Worm (Caenorhabditis elegans) whole organism, young adult: ENCODE measurements around the gene F14F7.4.
A peak's percentile ranks its signal among the peaks of the same experiment; 100 is the strongest.

ENCODE experiments used
- B0019.2 ChIP-seq: fragments of 200-800 bp; sonication (Bioruptor generic); conservative IDR thresholded peaks from 2 replicates; pipeline ENCODE4 v1.3.6; 2022; ENCODE audit warnings: missing genetic modification reagents, missing genetic modification characterization, missing compliant biosample characterization
- B0336.3 ChIP-seq: fragments of 200-800 bp; sonication (Bioruptor generic); IDR thresholded peaks from 2 replicates; pipeline ENCODE4 v1.3.6; 2022; ENCODE audit warnings: missing genetic modification characterization, missing compliant biosample characterization
- F22D6.2 ChIP-seq: sonication (generic microtip); optimal IDR thresholded peaks from 2 replicates; lab custom pipeline; 2016; ENCODE audit warnings: mild to moderate bottlenecking, missing genetic modification characterization, missing compliant biosample characterization
- F23B12.7 ChIP-seq: sonication (generic microtip); optimal IDR thresholded peaks from 2 replicates; lab custom pipeline; 2017; ENCODE audit warnings: missing genetic modification characterization, mild to moderate bottlenecking, missing compliant biosample characterization, antibody characterized with exemption, moderate library complexity; ENCODE audit not compliant: insufficient read depth
- F33H1.4 ChIP-seq: fragments of 200-800 bp; sonication (Bioruptor generic); IDR thresholded peaks from 2 replicates; pipeline ENCODE4 v1.3.6; 2022; ENCODE audit warnings: missing genetic modification reagents, missing genetic modification characterization, missing compliant biosample characterization
- F39B2.1 ChIP-seq: fragments of 200-800 bp; sonication (Bioruptor generic); IDR thresholded peaks from 2 replicates; pipeline ENCODE4 v1.3.6; 2022; ENCODE audit warnings: missing genetic modification reagents, missing genetic modification characterization, missing compliant biosample characterization
- F49E8.2 ChIP-seq: sonication (generic microtip); optimal IDR thresholded peaks from 3 replicates; lab custom pipeline; 2017; ENCODE audit warnings: missing genetic modification characterization, mild to moderate bottlenecking, missing compliant biosample characterization, antibody characterized with exemption, moderate library complexity; ENCODE audit not compliant: insufficient read depth
- F55B11.4 ChIP-seq: sonication (generic microtip); optimal IDR thresholded peaks from 2 replicates; lab custom pipeline; 2016; ENCODE audit warnings: missing compliant biosample characterization, missing genetic modification characterization, borderline replicate concordance; ENCODE audit not compliant: insufficient read depth
- F57C9.4 ChIP-seq: sonication (generic microtip); optimal IDR thresholded peaks from 2 replicates; lab custom pipeline; 2017; ENCODE audit warnings: mild to moderate bottlenecking, missing genetic modification characterization, missing compliant biosample characterization
- K11D2.4 ChIP-seq: fragments of 200-800 bp; sonication (Bioruptor generic); IDR thresholded peaks from 2 replicates; pipeline ENCODE4 v1.3.6; 2022; ENCODE audit warnings: missing genetic modification reagents, missing genetic modification characterization, missing compliant biosample characterization
- T07F8.4 ChIP-seq: sonication (generic microtip); optimal IDR thresholded peaks from 2 replicates; lab custom pipeline; 2016; ENCODE audit warnings: mild to moderate bottlenecking, missing genetic modification characterization, moderate library complexity, missing compliant biosample characterization
- T26A5.8 ChIP-seq: sonication (generic microtip); optimal IDR thresholded peaks from 2 replicates; lab custom pipeline; 2016; ENCODE audit warnings: missing genetic modification characterization, missing compliant biosample characterization
- Y95B8A.8 ChIP-seq: fragments of 200-800 bp; sonication (Bioruptor generic); IDR thresholded peaks from 2 replicates; pipeline ENCODE4 v1.3.6; 2022; ENCODE audit warnings: missing genetic modification reagents, missing genetic modification characterization, missing compliant biosample characterization
- ama-1 ChIP-seq, 3 experiments: fragments of 150-350 bp in 1 of 3; sonication (generic microtip) in 2 of 3; optimal IDR thresholded peaks; 2 replicates each; lab custom pipeline; 2014 to 2018; ENCODE audit warnings: missing biosample characterization in 2 of 3, missing genetic modification characterization in 2 of 3, missing genetic modification reagents in 2 of 3
- atf-7 ChIP-seq: sonication (generic microtip); optimal IDR thresholded peaks from 2 replicates; lab custom pipeline; 2017; ENCODE audit warnings: mild to moderate bottlenecking, missing genetic modification characterization, missing compliant biosample characterization
- bed-1 ChIP-seq: fragments of 200-800 bp; sonication (Bioruptor generic); IDR thresholded peaks from 2 replicates; pipeline ENCODE4 v1.3.6; 2022; ENCODE audit warnings: missing genetic modification reagents, missing genetic modification characterization, missing compliant biosample characterization
- bed-2 ChIP-seq: fragments of 200-800 bp; sonication (Bioruptor generic); IDR thresholded peaks from 2 replicates; pipeline ENCODE4 v1.3.6; 2022; ENCODE audit warnings: missing genetic modification reagents, missing genetic modification characterization, missing compliant biosample characterization
- ccch-3 ChIP-seq: fragments of 200-800 bp; sonication (Bioruptor generic); optimal IDR thresholded peaks from 2 replicates; lab custom pipeline; 2018; ENCODE audit warnings: mild to moderate bottlenecking, missing genetic modification characterization, missing compliant biosample characterization
- ceh-100 ChIP-seq: fragments of 200-800 bp; sonication (Bioruptor generic); IDR thresholded peaks from 2 replicates; pipeline ENCODE4 v1.3.6; 2022; ENCODE audit warnings: missing genetic modification reagents, missing genetic modification characterization, missing compliant biosample characterization
- ceh-27 ChIP-seq: fragments of 200-800 bp; sonication (Bioruptor generic); optimal IDR thresholded peaks from 2 replicates; lab custom pipeline; 2018; ENCODE audit warnings: mild to moderate bottlenecking, missing genetic modification characterization, moderate library complexity, missing compliant biosample characterization
- ceh-91 ChIP-seq: fragments of 200-800 bp; sonication (Bioruptor generic); IDR thresholded peaks from 2 replicates; pipeline ENCODE4 v1.3.6; 2022; ENCODE audit warnings: missing genetic modification reagents, missing genetic modification characterization, missing compliant biosample characterization
- chd-7 ChIP-seq: sonication (generic microtip); optimal IDR thresholded peaks from 2 replicates; lab custom pipeline; 2016; ENCODE audit warnings: mild to moderate bottlenecking, missing genetic modification characterization, moderate library complexity, missing compliant biosample characterization
- efl-1 ChIP-seq: fragments of 150-350 bp; optimal IDR thresholded peaks from 2 replicates; lab custom pipeline; 2014; ENCODE audit warnings: missing biosample characterization, missing genetic modification reagents, missing genetic modification characterization
- egl-18 ChIP-seq: fragments of 200-800 bp; sonication (Bioruptor generic); IDR thresholded peaks from 2 replicates; pipeline ENCODE4 v1.3.6; 2022; ENCODE audit warnings: missing genetic modification reagents, missing genetic modification characterization, missing compliant biosample characterization
- egl-44 ChIP-seq: fragments of 200-800 bp; sonication (Bioruptor generic); IDR thresholded peaks from 2 replicates; pipeline ENCODE4 v1.3.6; 2022; ENCODE audit warnings: missing genetic modification reagents, missing genetic modification characterization, missing compliant biosample characterization
- gei-17 ChIP-seq: fragments of 200-800 bp; sonication (Bioruptor generic); optimal IDR thresholded peaks from 2 replicates; lab custom pipeline; 2018; ENCODE audit warnings: mild to moderate bottlenecking, missing genetic modification characterization, missing compliant biosample characterization
- let-607 ChIP-seq, 2 experiments: fragments of 200-800 bp in 1 of 2; sonication (Bioruptor generic) in 1 of 2; sonication (generic microtip) in 1 of 2; optimal IDR thresholded peaks; 2 replicates each; lab custom pipeline; 2016 to 2018; ENCODE audit warnings: mild to moderate bottlenecking in 2 of 2, missing compliant biosample characterization in 2 of 2, missing genetic modification characterization in 2 of 2, moderate library complexity in 2 of 2, missing genotype in 1 of 2
- lin-40 ChIP-seq: sonication (generic microtip); optimal IDR thresholded peaks from 2 replicates; lab custom pipeline; 2016; ENCODE audit warnings: missing genetic modification characterization, mild to moderate bottlenecking, missing compliant biosample characterization, missing genotype, missing genetic modification reagents
- lin-54 ChIP-seq: fragments of 200-800 bp; sonication (Bioruptor generic); optimal IDR thresholded peaks from 2 replicates; lab custom pipeline; 2018; ENCODE audit warnings: mild to moderate bottlenecking, missing genetic modification characterization, missing compliant biosample characterization
- lsl-1 ChIP-seq: fragments of 200-800 bp; sonication (Bioruptor generic); optimal IDR thresholded peaks from 2 replicates; lab custom pipeline; 2018; ENCODE audit warnings: mild to moderate bottlenecking, missing genetic modification characterization, moderate library complexity, missing compliant biosample characterization
- mcd-1 ChIP-seq: fragments of 200-800 bp; sonication (Bioruptor generic); IDR thresholded peaks from 2 replicates; pipeline ENCODE4 v1.3.6; 2022; ENCODE audit warnings: missing genetic modification reagents, missing genetic modification characterization, missing compliant biosample characterization
- mes-4 ChIP-seq: sonication (generic microtip); optimal IDR thresholded peaks from 2 replicates; lab custom pipeline; 2016; ENCODE audit warnings: missing genotype, missing genetic modification characterization, missing compliant biosample characterization
- nhr-179 ChIP-seq: sonication (generic microtip); optimal IDR thresholded peaks from 2 replicates; lab custom pipeline; 2016; ENCODE audit warnings: mild to moderate bottlenecking, missing genetic modification characterization, missing compliant biosample characterization
- nhr-80 ChIP-seq: sonication (generic microtip); optimal IDR thresholded peaks from 2 replicates; lab custom pipeline; 2016; ENCODE audit warnings: missing genetic modification characterization, missing compliant biosample characterization
- nhr-90 ChIP-seq: sonication (generic microtip); optimal IDR thresholded peaks from 2 replicates; lab custom pipeline; 2016; ENCODE audit warnings: missing genotype, mild to moderate bottlenecking, missing genetic modification characterization, missing compliant biosample characterization
- rec-8 ChIP-seq, 2 experiments: sonication (generic microtip); optimal IDR thresholded peaks; 2 replicates each; lab custom pipeline; 2016; ENCODE audit warnings: mild to moderate bottlenecking in 2 of 2, missing genetic modification characterization in 2 of 2, missing genetic modification reagents in 2 of 2, missing genotype in 2 of 2, missing biosample characterization in 1 of 2, missing compliant biosample characterization in 1 of 2, moderate library complexity in 1 of 2
- rpc-1 ChIP-seq, 2 experiments: fragments of 150-350 bp in 1 of 2; sonication (generic microtip) in 1 of 2; optimal IDR thresholded peaks; 2 replicates each; lab custom pipeline; 2014 to 2018; ENCODE audit warnings: missing biosample characterization in 1 of 2, missing genetic modification characterization in 1 of 2, missing genetic modification reagents in 1 of 2, missing genotype in 1 of 2
- snpc-1.3 ChIP-seq: sonication (generic microtip); optimal IDR thresholded peaks from 2 replicates; lab custom pipeline; 2017; ENCODE audit warnings: missing genetic modification characterization, mild to moderate bottlenecking, missing compliant biosample characterization, antibody characterized with exemption, moderate library complexity, missing genotype, missing genetic modification reagents; ENCODE audit not compliant: insufficient read depth
- snpc-4 ChIP-seq, 5 experiments: fragments of 150-350 bp in 1 of 5; sonication (generic microtip) in 4 of 5; optimal IDR thresholded peaks; 2 replicates each; lab custom pipeline; 2014 to 2018; ENCODE audit warnings: missing genetic modification characterization in 5 of 5, missing biosample characterization in 3 of 5, antibody characterized with exemption in 2 of 5, mild to moderate bottlenecking in 2 of 5, missing compliant biosample characterization in 2 of 5, missing genotype in 2 of 5, moderate library complexity in 2 of 5, missing genetic modification reagents in 1 of 5
- tbp1 ChIP-seq: fragments of 200-800 bp; sonication (Bioruptor generic); optimal IDR thresholded peaks from 2 replicates; lab custom pipeline; 2018; ENCODE audit warnings: mild to moderate bottlenecking, missing genetic modification characterization, missing compliant biosample characterization
- tbx-9 ChIP-seq: sonication (generic microtip); optimal IDR thresholded peaks from 2 replicates; lab custom pipeline; 2016; ENCODE audit warnings: borderline replicate concordance, missing genetic modification characterization, inconsistent platforms, missing compliant biosample characterization
- ztf-18 ChIP-seq: sonication (generic microtip); optimal IDR thresholded peaks from 2 replicates; lab custom pipeline; 2016; ENCODE audit warnings: missing genotype, mild to moderate bottlenecking, missing genetic modification characterization, missing compliant biosample characterization
- ztf-25 ChIP-seq: fragments of 200-800 bp; sonication (Bioruptor generic); IDR thresholded peaks from 2 replicates; pipeline ENCODE4 v1.3.6; 2022; ENCODE audit warnings: missing genetic modification reagents, missing genetic modification characterization, missing compliant biosample characterization

F14F7.4 gene

DNA sequence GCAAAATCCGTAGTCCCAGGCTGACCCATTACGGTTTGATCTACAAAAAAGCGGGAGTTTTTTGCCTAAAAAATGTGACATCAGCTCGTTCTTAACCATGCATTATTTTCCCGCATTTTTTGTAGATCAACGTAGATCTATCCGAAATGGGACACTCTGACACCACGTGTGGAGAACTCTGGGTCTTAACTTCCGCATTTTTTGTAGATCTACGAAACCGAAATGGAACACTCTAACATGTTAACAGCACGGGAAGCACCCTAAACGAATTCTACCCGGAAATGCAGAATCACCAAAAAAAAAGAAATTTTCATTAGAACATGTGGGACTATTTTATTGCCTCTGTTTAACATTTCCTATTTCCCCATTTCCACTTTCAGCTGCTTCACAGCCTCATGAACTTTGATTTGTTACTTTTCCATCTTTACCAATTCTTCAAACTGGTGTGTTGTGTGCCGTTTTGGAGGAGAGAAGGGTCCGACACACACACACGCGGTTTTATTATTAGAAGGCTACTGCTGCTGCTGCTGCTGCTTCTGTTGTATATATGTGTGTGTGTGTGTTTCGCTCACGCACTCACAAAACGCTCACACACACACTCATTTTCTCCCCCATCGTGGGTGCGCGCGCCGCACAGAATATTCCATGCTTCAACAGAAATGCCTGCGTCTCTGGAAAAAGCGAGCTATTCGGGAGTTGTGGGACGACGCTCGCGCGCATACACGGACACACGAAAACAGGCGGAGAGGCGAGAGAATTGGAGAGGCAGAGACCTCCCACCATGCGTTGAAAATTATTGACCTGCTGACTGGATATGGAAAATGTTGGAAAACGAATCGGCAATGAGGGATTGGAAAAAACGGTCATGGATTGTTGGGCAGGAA is 38.6 kb upstream of the F14F7.4 start (continued):
- no peak for TF ChIP-seq F39B2.1 (GFP tag; lab: Robert Waterston, UW)
- peak; percentile 42 for TF ChIP-seq lin-54 (GFP tag; lab: Kevin White, UChicago)
- TF ChIP-seq ama-1 (optimal IDR thresholded peaks at IDR 0.05; lab: Kevin White, UChicago), result no peak
- TF ChIP-seq ama-1 (GFP tag; optimal IDR thresholded peaks at IDR 0.05; lab: Kevin White, UChicago), result peak in 1 of 2 experiments; percentile 43
- peak; percentile 28 for TF ChIP-seq T07F8.4 (tag; lab: Kevin White, UChicago)
- TF ChIP-seq K11D2.4 (GFP tag; lab: Robert Waterston, UW), result no peak
- TF ChIP-seq tbx-9, result no peak

DNA sequence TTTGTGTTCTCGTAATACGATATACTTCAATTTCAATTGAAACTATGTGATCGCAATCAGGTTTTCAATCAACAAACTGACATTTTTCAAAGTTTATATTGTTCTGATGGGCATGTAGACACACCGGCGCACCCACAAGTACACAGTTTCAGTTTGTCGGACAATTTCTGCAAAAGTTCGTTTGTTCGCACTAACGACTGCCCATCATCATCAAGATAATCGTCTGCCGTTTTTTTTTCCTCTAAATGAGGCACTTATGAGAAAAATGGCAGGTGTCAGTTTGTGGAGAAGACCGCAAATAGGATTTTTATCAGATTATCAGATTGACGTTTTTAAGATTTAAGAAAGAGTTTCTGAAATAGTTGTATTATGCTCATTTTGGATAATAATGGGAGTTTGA is 37.3 kb upstream of the F14F7.4 start:
- TF ChIP-seq egl-18 (GFP tag; lab: Robert Waterston, UW) (no peak), Y95B8A.8 (GFP tag; lab: Robert Waterston, UW) (no peak), gei-17 (no peak), rpc-1 (optimal IDR thresholded peaks at IDR 0.05; lab: Kevin White, UChicago) (no peak), rpc-1 (tag; optimal IDR thresholded peaks at IDR 0.05; lab: Kevin White, UChicago) (no peak), F23B12.7 (tag; lab: Kevin White, UChicago) (no peak), tbp1 (GFP tag; lab: Kevin White, UChicago) (peak; percentile 10), chd-7 (tag; lab: Kevin White, UChicago) (peak; percentile 9), B0019.2 (no peak), ccch-3 (no peak), F57C9.4 (tag; lab: Kevin White, UChicago) (no peak), bed-2 (no peak), F33H1.4 (GFP tag; lab: Robert Waterston, UW) (no peak), egl-44 (no peak), mes-4 (tag; lab: Kevin White, UChicago) (no peak), mcd-1 (GFP tag; lab: Robert Waterston, UW) (0 out of 2 replicates have a peak, but pooled peaks have one; percentile 20), rec-8 (tag; optimal IDR thresholded peaks at IDR 0.05; lab: Kevin White, UChicago) (no peak), nhr-179 (tag; lab: Kevin White, UChicago) (no peak), nhr-90 (no peak), efl-1 (GFP tag; lab: Kevin White, UChicago) (no peak), atf-7 (tag; lab: Kevin White, UChicago) (peak; percentile 26), F55B11.4 (tag; lab: Kevin White, UChicago) (no peak), snpc-1.3 (tag; lab: Kevin White, UChicago) (no peak), ztf-25 (no peak), snpc-4 (GFP tag; optimal IDR thresholded peaks at IDR 0.05; lab: Kevin White, UChicago) (no peak), snpc-4 (tag; optimal IDR thresholded peaks at IDR 0.05; lab: Kevin White, UChicago) (peak in 1 of 4 experiments; percentile 29), B0336.3 (GFP tag; lab: Robert Waterston, UW) (0 out of 2 replicates have a peak, but pooled peaks have one; percentile 31), F22D6.2 (no peak), F49E8.2 (no peak), ceh-27 (no peak), ceh-100 (GFP tag; lab: Robert Waterston, UW) (no peak), ztf-18 (tag; lab: Kevin White, UChicago) (no peak), T26A5.8 (tag; lab: Kevin White, UChicago) (no peak), ceh-91 (no peak), let-607 (tag; optimal IDR thresholded peaks at IDR 0.05; lab: Kevin White, UChicago) (peak; percentile 35 to 56), nhr-80 (tag; lab: Kevin White, UChicago) (peak; percentile 90), bed-1 (GFP tag; lab: Robert Waterston, UW) (no peak), lsl-1 (GFP tag; lab: Kevin White, UChicago) (no peak), lin-40 (tag; lab: Kevin White, UChicago) (no peak)
